Worm (Caenorhabditis elegans): ENCODE data around the gene T21B10.4.

Gene T21B10.4

DNA sequence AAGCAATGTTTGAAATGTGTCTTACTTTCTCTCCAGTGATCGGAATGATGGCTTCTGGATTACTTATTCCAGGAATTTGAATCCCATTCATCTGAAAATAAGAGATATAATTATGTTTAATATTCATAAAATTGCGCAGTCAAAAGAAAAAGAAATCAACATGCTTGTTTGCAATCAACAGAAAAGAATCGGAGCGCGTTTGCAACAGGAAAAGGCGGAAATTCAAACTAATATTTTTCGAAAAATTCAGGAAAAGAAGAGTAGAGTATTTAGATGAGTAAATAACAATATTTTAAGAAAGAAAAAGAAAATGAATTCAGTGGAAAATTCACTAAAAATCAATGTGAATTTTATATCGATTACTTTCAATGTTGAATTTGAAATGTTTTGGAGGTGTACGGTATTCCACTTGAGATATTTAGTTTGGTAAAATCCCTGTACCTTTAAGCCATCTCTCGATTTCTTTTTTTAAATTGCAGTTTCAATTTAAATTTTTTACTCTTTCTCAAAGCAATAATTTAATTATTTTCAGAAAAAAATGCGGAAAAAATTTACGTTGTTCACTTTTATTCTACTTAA, at the start of gene T21B10.4, which contains the start of gene set-17:
Gene T21B10.4, plus strand, starts transcription at position 533 of the 579 bp plus-strand sequence.
Gene set-17, minus strand, starts transcription at position 127 of the 579 bp plus-strand sequence.
- TF ChIP-seq elt-1 (tag; optimal IDR thresholded peaks at IDR 0.05; ENCODE audit: borderline replicate concordance, insufficient read depth) (peak; percentile 72), pha-4 (tag; optimal IDR thresholded peaks at IDR 0.05) (peak; percentile 17), lsy-2 (tag; optimal IDR thresholded peaks at IDR 0.05) (peak; percentile 29), tbx-8 (GFP tag; optimal IDR thresholded peaks at IDR 0.05) (no peak)

DNA sequence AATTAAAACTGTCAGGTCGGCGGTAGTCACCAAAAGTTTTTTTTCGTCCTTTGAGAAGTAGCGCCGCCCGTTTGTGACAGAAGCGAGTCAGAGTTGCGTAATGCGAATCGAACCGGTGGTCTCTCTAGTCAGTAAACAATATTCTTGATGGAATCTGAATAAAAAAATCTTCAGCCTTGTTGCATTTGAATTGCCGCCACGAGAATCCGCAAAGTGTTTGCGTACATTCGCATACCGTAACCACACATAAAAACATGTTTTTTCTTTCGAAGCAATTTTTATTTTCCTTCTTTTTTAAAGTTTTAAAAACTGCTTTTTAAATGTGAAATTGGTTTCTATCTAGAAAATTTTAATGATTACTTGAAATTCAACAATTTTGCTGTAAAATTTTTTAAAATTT, 49.7 kb upstream of the T21B10.4 start:
- peak; percentile 63 for TF ChIP-seq lsy-2 (tag; optimal IDR thresholded peaks at IDR 0.05)
- no peak for TF ChIP-seq ces-1 (GFP tag; optimal IDR thresholded peaks at IDR 0.05)

DNA sequence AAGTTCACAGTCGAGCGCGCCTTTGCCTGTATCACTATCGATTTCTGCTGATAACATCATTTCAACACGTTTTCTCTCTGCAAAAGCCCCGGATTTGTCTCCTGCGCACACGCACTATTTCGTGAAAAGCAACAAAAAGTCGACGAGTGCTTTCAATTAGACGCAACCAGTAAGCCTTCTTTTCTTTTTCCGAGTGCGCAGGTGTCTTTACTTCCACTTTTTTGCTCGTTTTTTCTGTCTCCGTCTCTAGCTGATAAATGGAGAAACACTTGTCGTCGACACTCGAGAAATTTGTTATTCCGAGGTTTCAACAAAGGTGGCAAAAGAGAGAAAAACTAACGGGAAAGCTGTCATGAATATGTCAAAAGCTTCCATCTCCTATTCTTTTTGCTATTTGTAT, 49.1 kb upstream of the T21B10.4 start:
- no peak for TF ChIP-seq sptf-1 (tag; optimal IDR thresholded peaks at IDR 0.05)
- TF ChIP-seq cnd-1 (tag; optimal IDR thresholded peaks at IDR 0.05): no peak
- peak; percentile 51 for TF ChIP-seq hlh-1 (tag; optimal IDR thresholded peaks at IDR 0.05)

ce11 chrII:8895398-8895797, 45.3 kb upstream of the T21B10.4 start:
- peak; percentile 6 for TF ChIP-seq hlh-1 (tag; optimal IDR thresholded peaks at IDR 0.05)
- no peak for TF ChIP-seq ztf-11 (tag; optimal IDR thresholded peaks at IDR 0.05)
- TF ChIP-seq nhr-2 (tag; optimal IDR thresholded peaks at IDR 0.05): peak; percentile 57
- peak; percentile 90 for TF ChIP-seq elt-1 (tag; optimal IDR thresholded peaks at IDR 0.05; ENCODE audit: borderline replicate concordance, insufficient read depth)
- no peak for TF ChIP-seq zip-8 (tag; optimal IDR thresholded peaks at IDR 0.05)

DNA sequence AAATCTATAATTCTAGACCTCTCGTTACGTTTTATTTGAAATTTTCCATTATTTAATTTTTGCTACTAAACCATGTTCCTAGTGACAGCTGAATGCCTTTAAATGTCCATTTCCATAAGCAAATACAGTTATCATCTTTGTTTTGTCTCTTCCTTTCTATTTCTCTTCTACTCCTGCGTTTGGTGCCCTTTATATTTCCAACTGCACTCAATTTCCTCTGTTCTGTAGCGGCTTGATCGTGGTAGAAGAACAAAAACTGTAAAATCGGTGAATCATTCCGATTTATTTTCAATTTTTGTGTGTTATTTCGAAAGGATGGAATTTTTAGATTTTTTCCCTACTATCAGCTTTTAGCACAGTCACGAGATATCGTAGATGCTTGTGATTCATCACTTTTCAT, 44.8 kb upstream of the T21B10.4 start:
- TF ChIP-seq sptf-1 (tag; optimal IDR thresholded peaks at IDR 0.05) (no peak), pha-4 (tag; optimal IDR thresholded peaks at IDR 0.05) (no peak), lin-13 (tag; optimal IDR thresholded peaks at IDR 0.05) (no peak), nhr-76 (tag; optimal IDR thresholded peaks at IDR 0.05) (no peak), ceh-39 (tag; optimal IDR thresholded peaks at IDR 0.05) (no peak), ztf-11 (tag; optimal IDR thresholded peaks at IDR 0.05) (no peak), lsy-2 (tag; optimal IDR thresholded peaks at IDR 0.05) (no peak), tbx-8 (GFP tag; optimal IDR thresholded peaks at IDR 0.05) (no peak), unc-62 (GFP tag; optimal IDR thresholded peaks at IDR 0.05) (no peak), nhr-12 (tag; optimal IDR thresholded peaks at IDR 0.05) (no peak), mep-1 (tag; optimal IDR thresholded peaks at IDR 0.05) (no peak), hlh-1 (tag; optimal IDR thresholded peaks at IDR 0.05) (no peak), unc-39 (tag; optimal IDR thresholded peaks at IDR 0.05) (no peak)

DNA sequence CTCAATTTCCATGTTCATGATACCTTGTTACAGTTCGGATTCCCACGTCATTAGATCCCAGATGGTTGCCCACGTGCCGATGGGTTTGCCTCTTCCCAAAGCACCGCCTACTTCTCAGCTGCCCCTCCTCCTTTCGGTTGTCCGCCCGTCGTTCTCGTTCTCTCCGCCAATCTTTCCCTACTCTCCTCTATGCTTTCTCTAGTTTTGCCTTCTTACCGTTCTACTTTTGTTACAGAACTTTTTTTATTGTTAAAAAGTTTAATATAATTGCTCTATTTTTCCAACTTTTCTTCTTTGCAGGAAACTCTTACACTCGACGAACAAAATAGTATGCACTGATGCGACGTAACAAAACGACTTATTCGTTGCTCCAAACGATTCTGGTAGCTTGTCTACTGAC, 44.2 kb upstream of the T21B10.4 start, which contains the start of gene lat-1:
Gene lat-1, plus strand, starts transcription at position 301 of the 400 bp plus-strand sequence.
- TF ChIP-seq flh-1 (GFP tag; optimal IDR thresholded peaks at IDR 0.05): no peak
- TF ChIP-seq ces-1 (GFP tag; optimal IDR thresholded peaks at IDR 0.05): no peak
- no peak for TF ChIP-seq nhr-28 (tag; optimal IDR thresholded peaks at IDR 0.05)
- no peak for TF ChIP-seq tbx-8 (GFP tag; optimal IDR thresholded peaks at IDR 0.05)
- TF ChIP-seq ztf-11 (tag; optimal IDR thresholded peaks at IDR 0.05): no peak
- TF ChIP-seq snpc-4 (tag; optimal IDR thresholded peaks at IDR 0.05): no peak
- no peak for TF ChIP-seq hlh-1 (tag; optimal IDR thresholded peaks at IDR 0.05)
- no peak for TF ChIP-seq lsy-2 (tag; optimal IDR thresholded peaks at IDR 0.05)
- no peak for TF ChIP-seq nhr-76 (tag; optimal IDR thresholded peaks at IDR 0.05)
- TF ChIP-seq nhr-2 (tag; optimal IDR thresholded peaks at IDR 0.05): no peak
- TF ChIP-seq unc-120 (tag; optimal IDR thresholded peaks at IDR 0.05; ENCODE audit: poor library complexity, severe bottlenecking): no peak
- TF ChIP-seq cnd-1 (tag; optimal IDR thresholded peaks at IDR 0.05): no peak
- TF ChIP-seq zip-8 (tag; optimal IDR thresholded peaks at IDR 0.05): no peak
- no peak for TF ChIP-seq mab-5 (tag; optimal IDR thresholded peaks at IDR 0.05)
- no peak for TF ChIP-seq sptf-1 (tag; optimal IDR thresholded peaks at IDR 0.05)
- no peak for TF ChIP-seq bed-3 (GFP tag; optimal IDR thresholded peaks at IDR 0.05)
- no peak for TF ChIP-seq nhr-237 (tag; optimal IDR thresholded peaks at IDR 0.05)
- no peak for TF ChIP-seq unc-62 (GFP tag; optimal IDR thresholded peaks at IDR 0.05)
- no peak for TF ChIP-seq ceh-39 (tag; optimal IDR thresholded peaks at IDR 0.05)
- no peak for TF ChIP-seq blmp-1 (tag; optimal IDR thresholded peaks at IDR 0.05)

- TF ChIP-seq hlh-1 (tag; optimal IDR thresholded peaks at IDR 0.05): no peak
- peak; percentile 49 for TF ChIP-seq zip-8 (tag; optimal IDR thresholded peaks at IDR 0.05)
- TF ChIP-seq nhr-237 (tag; optimal IDR thresholded peaks at IDR 0.05): no peak
- TF ChIP-seq nhr-76 (tag; optimal IDR thresholded peaks at IDR 0.05): no peak
- TF ChIP-seq elt-1 (tag; optimal IDR thresholded peaks at IDR 0.05; ENCODE audit: borderline replicate concordance, insufficient read depth): no peak
- TF ChIP-seq drap-1 (GFP tag; optimal IDR thresholded peaks at IDR 0.05): no peak
- TF ChIP-seq ztf-11 (tag; optimal IDR thresholded peaks at IDR 0.05): no peak
- TF ChIP-seq mep-1 (tag; optimal IDR thresholded peaks at IDR 0.05): no peak
- TF ChIP-seq sptf-1 (tag; optimal IDR thresholded peaks at IDR 0.05): no peak
- TF ChIP-seq unc-62 (GFP tag; optimal IDR thresholded peaks at IDR 0.05): no peak
- no peak for TF ChIP-seq ceh-43 (GFP tag; optimal IDR thresholded peaks at IDR 0.05)
- no peak for TF ChIP-seq pha-4 (tag; optimal IDR thresholded peaks at IDR 0.05)
- peak; percentile 18 for TF ChIP-seq nhr-2 (tag; optimal IDR thresholded peaks at IDR 0.05)
- no peak for TF ChIP-seq sem-2 (GFP tag; optimal IDR thresholded peaks at IDR 0.05)
Observed at ce11 chrII:8897244-8897643, 43.5 kb upstream of the T21B10.4 start.

Measured in whole organism, mixed stage, embryonic.